Fruit fly (Drosophila melanogaster) Kc167 (cell line): Measurements from ENCODE around the gene CG43346.

Source experiments
- Myc ChIP-seq: fragments of >200 bp; optimal IDR thresholded peaks from 2 replicates; lab custom pipeline; 2017; ENCODE audit warnings: missing external identifiers
- Sin3A ChIP-seq: fragments of >200 bp; optimal IDR thresholded peaks from 2 replicates; lab custom pipeline; 2018; ENCODE audit warnings: missing external identifiers
- h ChIP-seq: fragments of >200 bp; optimal IDR thresholded peaks from 3 replicates; lab custom pipeline; 2018; ENCODE audit warnings: missing external identifiers
- insv ChIP-seq: fragments of >200 bp; optimal IDR thresholded peaks from 3 replicates; lab custom pipeline; 2018; ENCODE audit warnings: missing external identifiers
- psq ChIP-seq: fragments of >200 bp; optimal IDR thresholded peaks from 2 replicates; lab custom pipeline; 2017; ENCODE audit warnings: missing external identifiers
- ttk ChIP-seq: sonication (Bioruptor generic); optimal IDR thresholded peaks from 2 replicates; lab custom pipeline; 2017; ENCODE audit warnings: missing external identifiers

- TF ChIP-seq Sin3A (lab: Kevin White, UChicago) (no peak), psq (lab: Kevin White, UChicago) (no peak), Myc (lab: Kevin White, UChicago) (no peak), insv (lab: Kevin White, UChicago) (no peak), h (lab: Kevin White, UChicago) (no peak), ttk (no peak)
These were observed 9.8 kb downstream of the CG43346 start, which contains the start of the genes Coq3 and Pld3 for dm6 chr2L:21158554-21158953.
